In the genomic region with DNA sequence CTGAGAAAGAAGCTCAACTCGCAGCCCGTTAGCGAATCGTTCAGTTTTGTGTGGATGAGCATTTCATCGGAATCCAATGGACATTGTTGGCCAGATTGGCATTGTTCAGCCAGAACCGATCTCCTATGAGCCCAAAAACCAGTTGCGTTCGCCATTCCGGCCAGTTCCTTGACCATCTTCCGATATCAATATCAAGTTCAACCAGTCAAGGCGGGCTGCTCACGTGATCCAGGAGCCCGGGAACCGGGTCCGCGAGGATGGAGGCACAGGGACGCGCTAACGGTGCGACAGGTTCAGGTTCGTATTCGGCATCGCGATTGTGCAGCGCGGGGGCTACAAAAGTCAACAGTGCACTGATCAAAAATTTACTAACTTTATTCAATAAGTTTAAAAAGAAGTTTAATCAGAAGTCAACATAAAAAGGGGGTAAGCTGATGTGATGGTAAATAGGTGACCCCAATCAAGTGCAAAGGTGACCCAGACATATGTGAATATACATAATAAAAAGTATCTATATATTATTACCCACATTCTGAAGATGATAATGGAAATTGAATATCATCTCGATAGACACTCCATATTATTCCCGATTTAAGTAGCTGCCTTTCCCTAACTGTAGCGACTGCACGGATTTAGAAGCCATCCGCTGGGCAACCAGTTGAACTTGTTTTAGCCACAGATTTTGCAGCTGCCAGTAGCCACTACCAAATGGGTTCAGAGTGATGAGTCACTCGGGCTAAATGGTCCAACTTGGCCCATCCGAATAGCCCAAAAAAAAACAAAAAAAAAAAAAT, we compare ENCODE assay signal across 5 fruit fly cellular contexts.
TF ChIP-seq lines count a peak whose summit lies in the region.

No protein-coding gene starts in this region.

- no peak for TF ChIP-seq CTCF in whole organism, embryonic (GFP tag; optimal IDR thresholded peaks at IDR 0.05; lab: Kevin White, UChicago)

TF ChIP-seq in whole organism, adult, 20 proteins besides CTCF, POLR2A, EP300 and RAD21:
- TF ChIP-seq Clk (GFP tag; optimal IDR thresholded peaks at IDR 0.05; lab: Kevin White, UChicago) (no peak), Hr96 (GFP tag; optimal IDR thresholded peaks at IDR 0.05; lab: Kevin White, UChicago) (no peak), cnc (optimal IDR thresholded peaks at IDR 0.05; lab: Kevin White, UChicago) (no peak), tj (GFP tag; optimal IDR thresholded peaks at IDR 0.05; lab: Kevin White, UChicago) (peak; percentile 18)

TF ChIP-seq in whole organism, embryonic, 481 proteins besides CTCF, POLR2A, EP300 and RAD21 (continues in another document):
- peak; percentile 83 for TF ChIP-seq lbe (GFP tag; optimal IDR thresholded peaks at IDR 0.05; lab: Kevin White, UChicago)
- no peak for TF ChIP-seq CG10267 (tag; optimal IDR thresholded peaks at IDR 0.05; lab: Kevin White, UChicago)
- TF ChIP-seq nom (GFP tag; optimal IDR thresholded peaks at IDR 0.05; lab: Kevin White, UChicago) = peak; percentile 86
- TF ChIP-seq z (GFP tag; IDR thresholded peaks at IDR 0.05; lab: Robert Waterston, UW) = no peak
- TF ChIP-seq Ets65A (GFP tag; lab: Kevin White, UChicago) = peak; percentile 86
- TF ChIP-seq CG4730 (GFP tag; IDR thresholded peaks at IDR 0.05; lab: Robert Waterston, UW) = no peak
- TF ChIP-seq Oli (tag; optimal IDR thresholded peaks at IDR 0.05; lab: Kevin White, UChicago) = no peak
- no peak for TF ChIP-seq pros (GFP tag; optimal IDR thresholded peaks at IDR 0.05; lab: Kevin White, UChicago)
- no peak for TF ChIP-seq Side (GFP tag; optimal IDR thresholded peaks at IDR 0.05; lab: Kevin White, UChicago)
- TF ChIP-seq gfzf (GFP tag; optimal IDR thresholded peaks at IDR 0.05; lab: Kevin White, UChicago) = no peak
- TF ChIP-seq bsh (GFP tag; optimal IDR thresholded peaks at IDR 0.05; lab: Kevin White, UChicago) = peak in 1 of 2 experiments; percentile 86
- TF ChIP-seq corto (GFP tag; optimal IDR thresholded peaks at IDR 0.05; lab: Kevin White, UChicago) = peak; percentile 80
- TF ChIP-seq Med (GFP tag; lab: Kevin White, UChicago) = peak; percentile 33
- TF ChIP-seq Hr39 (optimal IDR thresholded peaks at IDR 0.05; lab: Kevin White, UChicago) = no peak
- no peak for TF ChIP-seq Xrp1 (GFP tag; IDR thresholded peaks at IDR 0.05; lab: Robert Waterston, UW)
- TF ChIP-seq slou (GFP tag; optimal IDR thresholded peaks at IDR 0.05; lab: Kevin White, UChicago) = no peak
- peak; percentile 75 for TF ChIP-seq Drgx (GFP tag; IDR thresholded peaks at IDR 0.05; lab: Robert Waterston, UW)
- TF ChIP-seq BtbVII (GFP tag; optimal IDR thresholded peaks at IDR 0.05; lab: Kevin White, UChicago) = no peak
- no peak for TF ChIP-seq aop (GFP tag; IDR thresholded peaks at IDR 0.05; lab: Robert Waterston, UW)
- TF ChIP-seq CG14667 (GFP tag; IDR thresholded peaks at IDR 0.05; lab: Robert Waterston, UW) = no peak
- TF ChIP-seq bbx (GFP tag; IDR thresholded peaks at IDR 0.05; lab: Robert Waterston, UW; ENCODE audit: partially characterized antibody) = no peak

TF ChIP-seq in whole organism, prepupa, 60 proteins besides CTCF, POLR2A, EP300 and RAD21 (continues in another document):
- peak; percentile 90 for TF ChIP-seq achi (GFP tag; optimal IDR thresholded peaks at IDR 0.05; lab: Kevin White, UChicago)
- peak; percentile 89 for TF ChIP-seq spab (GFP tag; optimal IDR thresholded peaks at IDR 0.05; lab: Kevin White, UChicago)
- peak; percentile 80 for TF ChIP-seq Sox102F (GFP tag; optimal IDR thresholded peaks at IDR 0.05; lab: Kevin White, UChicago)
- TF ChIP-seq CG8319 (GFP tag; optimal IDR thresholded peaks at IDR 0.05; lab: Kevin White, UChicago) = peak; percentile 88
- TF ChIP-seq net (GFP tag; optimal IDR thresholded peaks at IDR 0.05; lab: Kevin White, UChicago) = peak; percentile 82
- peak; percentile 82 for TF ChIP-seq CG6276 (GFP tag; optimal IDR thresholded peaks at IDR 0.05; lab: Kevin White, UChicago)
- peak; percentile 69; the same call in 2 of the 3 replicates for TF ChIP-seq CG6163 (GFP tag; IDR thresholded peaks at IDR 0.05; lab: Robert Waterston, UW)
- peak; percentile 74 for TF ChIP-seq lz (GFP tag; optimal IDR thresholded peaks at IDR 0.05; lab: Kevin White, UChicago)
- peak; percentile 84 for TF ChIP-seq dsx (GFP tag; optimal IDR thresholded peaks at IDR 0.05; lab: Kevin White, UChicago; ENCODE audit: poor library complexity, severe bottlenecking)
- peak; percentile 84 for TF ChIP-seq CG11762 (GFP tag; optimal IDR thresholded peaks at IDR 0.05; lab: Kevin White, UChicago; ENCODE audit: insufficient read depth)
- TF ChIP-seq CG31627 (GFP tag; optimal IDR thresholded peaks at IDR 0.05; lab: Kevin White, UChicago) = peak; percentile 62
- TF ChIP-seq vri (GFP tag; optimal IDR thresholded peaks at IDR 0.05; lab: Kevin White, UChicago) = peak; percentile 65
- peak; percentile 63; the same call in 1 of the 2 replicates for TF ChIP-seq Gug (GFP tag; IDR thresholded peaks at IDR 0.05; lab: Robert Waterston, UW)
- peak; percentile 87 for TF ChIP-seq CG8119 (GFP tag; IDR thresholded peaks at IDR 0.05; lab: Robert Waterston, UW)
- peak; percentile 94 for TF ChIP-seq CG3032 (tag; optimal IDR thresholded peaks at IDR 0.05; lab: Kevin White, UChicago)
- peak; percentile 84 for TF ChIP-seq CG15336 (GFP tag; IDR thresholded peaks at IDR 0.05; lab: Robert Waterston, UW)
- TF ChIP-seq CG7368 (GFP tag; optimal IDR thresholded peaks at IDR 0.05; lab: Kevin White, UChicago) = peak; percentile 70
- TF ChIP-seq CG1621 (tag; optimal IDR thresholded peaks at IDR 0.05; lab: Kevin White, UChicago) = peak; percentile 79
- TF ChIP-seq Sox14 (GFP tag; optimal IDR thresholded peaks at IDR 0.05; lab: Kevin White, UChicago) = peak; percentile 81

TF ChIP-seq in whole organism, pupa, 21 proteins besides CTCF, POLR2A, EP300 and RAD21:
- peak; percentile 68 for TF ChIP-seq gl (tag; optimal IDR thresholded peaks at IDR 0.05; lab: Kevin White, UChicago)
- TF ChIP-seq Pif1B (GFP tag; optimal IDR thresholded peaks at IDR 0.05; lab: Kevin White, UChicago) = peak; percentile 88
- peak; percentile 85 for TF ChIP-seq CG34367 (tag; optimal IDR thresholded peaks at IDR 0.05; lab: Kevin White, UChicago)
- TF ChIP-seq Ets98B (GFP tag; IDR thresholded peaks at IDR 0.05; lab: Robert Waterston, UW) = no peak; the same call in none of the 2 replicates
- TF ChIP-seq CG8301 (tag; optimal IDR thresholded peaks at IDR 0.05; lab: Kevin White, UChicago) = peak; percentile 83
- peak; percentile 93 for TF ChIP-seq CG8159 (tag; optimal IDR thresholded peaks at IDR 0.05; lab: Kevin White, UChicago)
- peak; percentile 60 for TF ChIP-seq CG12605 (GFP tag; IDR thresholded peaks at IDR 0.05; lab: Robert Waterston, UW)
- TF ChIP-seq Snoo (tag; optimal IDR thresholded peaks at IDR 0.05; lab: Kevin White, UChicago) = peak; percentile 80
- TF ChIP-seq Pif1A (GFP tag; optimal IDR thresholded peaks at IDR 0.05; lab: Kevin White, UChicago) = peak; percentile 86
- peak; percentile 97 for TF ChIP-seq EcR (GFP tag; optimal IDR thresholded peaks at IDR 0.05; lab: Kevin White, UChicago)
- peak; percentile 84 for TF ChIP-seq CG13204 (GFP tag; optimal IDR thresholded peaks at IDR 0.05; lab: Kevin White, UChicago)
- TF ChIP-seq CG32121 (GFP tag; IDR thresholded peaks at IDR 0.05; lab: Robert Waterston, UW) = peak; percentile 51
- TF ChIP-seq CG14655 (GFP tag; optimal IDR thresholded peaks at IDR 0.05; lab: Kevin White, UChicago) = peak; percentile 91
- peak; percentile 85 for TF ChIP-seq CG17806 (tag; optimal IDR thresholded peaks at IDR 0.05; lab: Kevin White, UChicago)
- peak; percentile 66 for TF ChIP-seq D1 (tag; optimal IDR thresholded peaks at IDR 0.05; lab: Kevin White, UChicago)
- peak; percentile 93 for TF ChIP-seq CG15710 (tag; optimal IDR thresholded peaks at IDR 0.05; lab: Kevin White, UChicago)
- TF ChIP-seq CG4496 (GFP tag; IDR thresholded peaks at IDR 0.05; lab: Robert Waterston, UW) = peak; percentile 71
- peak; percentile 83 for TF ChIP-seq fd96Ca (GFP tag; IDR thresholded peaks at IDR 0.05; lab: Robert Waterston, UW)
- peak; percentile 88 for TF ChIP-seq CG9948 (tag; optimal IDR thresholded peaks at IDR 0.05; lab: Kevin White, UChicago)
- TF ChIP-seq rn (GFP tag; IDR thresholded peaks at IDR 0.05; lab: Robert Waterston, UW) = peak; percentile 40; the same call in 1 of the 2 replicates
- no peak for TF ChIP-seq CG10348 (GFP tag; IDR thresholded peaks at IDR 0.05; lab: Robert Waterston, UW)

TF ChIP-seq in whole organism, wandering third instar larva, 38 proteins besides CTCF, POLR2A, EP300 and RAD21 (continues in another document):
- no peak for TF ChIP-seq tai (GFP tag; optimal IDR thresholded peaks at IDR 0.05; lab: Kevin White, UChicago)
- TF ChIP-seq usp (GFP tag; optimal IDR thresholded peaks at IDR 0.05; lab: Kevin White, UChicago) = no peak
- TF ChIP-seq jim (GFP tag; optimal IDR thresholded peaks at IDR 0.05; lab: Kevin White, UChicago) = no peak
- no peak for TF ChIP-seq CrebA (GFP tag; optimal IDR thresholded peaks at IDR 0.05; lab: Kevin White, UChicago; ENCODE audit: borderline replicate concordance)
- TF ChIP-seq sage (GFP tag; optimal IDR thresholded peaks at IDR 0.05; lab: Kevin White, UChicago) = peak; percentile 43
- TF ChIP-seq dmrt93B (GFP tag; optimal IDR thresholded peaks at IDR 0.05; lab: Kevin White, UChicago) = peak; percentile 77
- TF ChIP-seq dsf (GFP tag; optimal IDR thresholded peaks at IDR 0.05; lab: Kevin White, UChicago; ENCODE audit: borderline replicate concordance) = no peak
- TF ChIP-seq OdsH (GFP tag; optimal IDR thresholded peaks at IDR 0.05; lab: Kevin White, UChicago) = peak; percentile 87
- peak; percentile 91 for TF ChIP-seq Vsx2 (GFP tag; optimal IDR thresholded peaks at IDR 0.05; lab: Kevin White, UChicago; ENCODE audit: partially characterized antibody)
- no peak for TF ChIP-seq Dfd (GFP tag; optimal IDR thresholded peaks at IDR 0.05; lab: Kevin White, UChicago)
- no peak for TF ChIP-seq Abd-B (GFP tag; optimal IDR thresholded peaks at IDR 0.05; lab: Kevin White, UChicago)
- peak; percentile 85 for TF ChIP-seq h (GFP tag; optimal IDR thresholded peaks at IDR 0.05; lab: Kevin White, UChicago)
- TF ChIP-seq fru (GFP tag; optimal IDR thresholded peaks at IDR 0.05; lab: Kevin White, UChicago) = peak; percentile 83
- TF ChIP-seq Hr78 (GFP tag; optimal IDR thresholded peaks at IDR 0.05; lab: Kevin White, UChicago) = no peak
- peak; percentile 47 for TF ChIP-seq Jra (GFP tag; optimal IDR thresholded peaks at IDR 0.05; lab: Kevin White, UChicago)
- TF ChIP-seq pan (optimal IDR thresholded peaks at IDR 0.05; lab: Kevin White, UChicago) = no peak
- TF ChIP-seq N (GFP tag; optimal IDR thresholded peaks at IDR 0.05; lab: Kevin White, UChicago) = no peak
- no peak for TF ChIP-seq Myc (optimal IDR thresholded peaks at IDR 0.05; lab: Kevin White, UChicago)
- TF ChIP-seq ey (GFP tag; optimal IDR thresholded peaks at IDR 0.05; lab: Kevin White, UChicago) = peak; percentile 68
- TF ChIP-seq br (GFP tag; optimal IDR thresholded peaks at IDR 0.05; lab: Kevin White, UChicago) = peak; percentile 80
- TF ChIP-seq woc (GFP tag; optimal IDR thresholded peaks at IDR 0.05; lab: Kevin White, UChicago) = peak; percentile 81
- peak in 1 of 2 experiments; percentile 88 for TF ChIP-seq foxo (GFP tag; optimal IDR thresholded peaks at IDR 0.05; lab: Kevin White, UChicago)
- TF ChIP-seq psq (GFP tag; optimal IDR thresholded peaks at IDR 0.05; lab: Kevin White, UChicago) = peak; percentile 82
